Worm (Caenorhabditis elegans): ENCODE results near the gene C17H12.2.

C17H12.2 gene

DNA sequence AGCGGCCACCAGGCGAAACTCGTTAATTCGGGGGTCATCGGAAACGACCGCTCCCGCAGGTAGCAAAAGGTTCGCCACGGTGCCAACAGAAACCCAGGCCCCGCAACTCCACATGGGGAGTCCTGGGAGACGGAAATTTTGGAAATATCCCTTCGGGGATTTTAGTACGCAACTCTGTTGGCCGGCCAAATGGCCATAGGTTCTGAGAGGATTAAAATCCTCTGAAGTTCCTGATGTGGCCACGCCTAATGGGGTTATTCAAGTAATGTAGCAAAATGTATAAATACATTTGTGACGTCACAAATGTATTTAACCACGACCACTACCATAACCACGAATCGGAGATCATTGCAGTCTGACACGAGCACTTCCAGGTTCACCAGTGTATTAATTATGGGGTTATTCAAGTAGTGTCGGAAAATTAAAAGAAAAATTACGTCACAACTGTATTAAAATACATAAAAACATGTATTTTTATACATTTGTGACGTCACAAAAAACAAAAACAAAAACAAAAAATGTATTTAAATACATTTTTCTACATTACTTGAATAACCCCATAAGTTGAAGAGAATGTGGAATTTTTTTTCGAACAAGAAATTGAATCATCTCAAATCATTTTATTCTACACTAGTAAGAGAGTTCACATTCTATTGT, 3.1 kb upstream of the C17H12.2 start:
- no peak for TF ChIP-seq med-1 (GFP tag; optimal IDR thresholded peaks at IDR 0.05; ENCODE audit: insufficient read depth)
- no peak for TF ChIP-seq ref-1 (GFP tag; conservative IDR thresholded peaks at IDR 0.05)
- TF ChIP-seq cog-1 (tag; optimal IDR thresholded peaks at IDR 0.05): no peak
- no peak for TF ChIP-seq ztf-29 (GFP tag; IDR thresholded peaks at IDR 0.05)
- no peak for TF ChIP-seq T22C8.4 (GFP tag; IDR thresholded peaks at IDR 0.05)
- TF ChIP-seq flt-1 (GFP tag; IDR thresholded peaks at IDR 0.05): no peak
- TF ChIP-seq tab-1 (GFP tag; IDR thresholded peaks at IDR 0.05): no peak
- no peak for TF ChIP-seq klf-2 (GFP tag; conservative IDR thresholded peaks at IDR 0.05)
- no peak for TF ChIP-seq ztf-23 (GFP tag; IDR thresholded peaks at IDR 0.05)

DNA sequence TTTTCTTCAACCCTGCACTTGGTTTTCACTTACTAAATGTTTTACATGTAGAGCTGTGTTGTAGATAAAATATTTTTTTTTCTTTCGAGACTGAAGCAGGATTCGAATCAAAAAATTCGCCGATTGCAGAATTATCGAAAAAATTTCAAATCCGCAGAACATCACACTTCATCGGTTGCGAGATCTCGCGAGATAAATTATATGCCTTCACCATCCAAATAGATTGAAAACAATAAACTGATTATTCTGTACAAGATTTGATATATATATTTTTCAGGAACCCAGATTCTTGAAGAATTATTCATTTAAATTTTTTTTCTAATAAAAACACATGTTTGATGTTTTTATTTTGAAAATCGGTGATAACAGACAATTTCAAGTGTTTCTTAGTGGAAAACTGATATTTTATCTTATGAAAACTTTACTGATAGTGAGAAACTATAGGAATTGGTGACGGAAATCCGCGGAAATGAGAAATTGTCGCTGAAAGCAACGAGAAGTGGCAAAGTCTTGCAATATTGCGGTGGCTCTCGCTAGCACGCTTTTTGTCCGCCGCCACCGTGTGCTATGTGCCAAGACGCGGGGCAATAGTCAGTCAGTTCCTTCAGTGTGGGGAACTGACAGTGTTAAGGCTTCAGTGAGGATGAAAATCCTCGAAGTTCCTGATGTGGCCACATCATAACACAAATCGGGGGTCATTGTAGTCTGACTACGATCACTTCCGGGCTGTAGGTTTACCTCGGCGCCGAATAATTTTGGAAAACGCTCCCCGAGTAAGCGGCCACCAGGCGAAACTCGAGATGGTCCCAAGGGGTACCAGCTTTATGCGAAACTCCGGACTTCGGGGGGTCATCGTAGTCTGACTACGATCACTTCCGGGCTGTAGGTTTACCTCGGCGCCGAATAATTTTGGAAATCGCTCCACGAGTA, 2.4 kb upstream of the C17H12.2 start:
- no peak for TF ChIP-seq ztf-23 (GFP tag; IDR thresholded peaks at IDR 0.05)
- TF ChIP-seq klf-2 (GFP tag; conservative IDR thresholded peaks at IDR 0.05): no peak
- no peak for TF ChIP-seq T22C8.4 (GFP tag; IDR thresholded peaks at IDR 0.05)
- TF ChIP-seq cog-1 (tag; optimal IDR thresholded peaks at IDR 0.05): no peak

DNA sequence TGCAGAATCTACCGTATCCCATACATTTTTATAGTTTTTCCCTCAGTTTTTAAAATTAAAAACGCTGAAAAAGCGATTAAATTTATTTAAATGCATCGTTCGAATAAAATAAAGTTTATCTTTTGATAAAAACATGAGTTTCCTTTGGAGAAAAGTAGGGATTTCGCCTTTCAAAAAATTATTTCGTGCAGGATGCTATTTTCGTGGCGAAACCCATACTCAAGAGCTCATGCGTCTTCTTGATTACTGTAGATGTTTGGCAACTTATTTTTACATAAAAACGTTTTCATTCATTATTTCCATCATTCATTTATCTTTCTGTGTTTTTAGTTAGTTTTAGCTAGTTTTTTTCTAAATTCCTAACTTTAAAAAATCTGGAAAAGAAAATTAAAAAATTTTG, 338 bp downstream of the C17H12.2 start:
- TF ChIP-seq tab-1 (GFP tag; IDR thresholded peaks at IDR 0.05) (no peak), T22C8.4 (GFP tag; IDR thresholded peaks at IDR 0.05) (no peak), klf-2 (GFP tag; conservative IDR thresholded peaks at IDR 0.05) (no peak), flt-1 (GFP tag; IDR thresholded peaks at IDR 0.05) (no peak), cog-1 (tag; optimal IDR thresholded peaks at IDR 0.05) (no peak), med-1 (GFP tag; optimal IDR thresholded peaks at IDR 0.05; ENCODE audit: insufficient read depth) (no peak), ztf-23 (GFP tag; IDR thresholded peaks at IDR 0.05) (no peak), ref-1 (GFP tag; conservative IDR thresholded peaks at IDR 0.05) (no peak), ztf-29 (GFP tag; IDR thresholded peaks at IDR 0.05) (no peak)

DNA sequence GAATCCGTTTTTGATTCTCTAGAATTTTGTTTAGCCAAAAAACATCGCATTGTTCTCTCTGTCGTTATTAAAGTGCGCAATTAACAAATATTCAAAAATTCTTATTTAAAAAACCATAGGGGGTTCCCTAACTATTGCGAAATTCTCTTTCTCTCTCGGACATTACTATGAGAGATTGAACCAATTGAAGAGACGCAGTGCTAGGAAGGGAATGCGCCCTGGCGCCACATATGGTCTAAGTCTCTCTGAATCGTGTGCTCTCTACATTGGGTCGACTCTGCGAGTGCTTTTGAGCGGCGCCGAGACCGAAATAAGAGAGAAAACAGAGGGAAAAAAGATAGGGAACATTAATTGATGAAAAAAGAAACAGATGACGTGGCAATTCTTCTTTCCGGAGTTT, 4.4 kb downstream of the C17H12.2 start:
- TF ChIP-seq T22C8.4 (GFP tag; IDR thresholded peaks at IDR 0.05): no peak
- TF ChIP-seq cog-1 (tag; optimal IDR thresholded peaks at IDR 0.05): no peak
- no peak for TF ChIP-seq med-1 (GFP tag; optimal IDR thresholded peaks at IDR 0.05; ENCODE audit: insufficient read depth)
- TF ChIP-seq tab-1 (GFP tag; IDR thresholded peaks at IDR 0.05): no peak
- TF ChIP-seq ztf-23 (GFP tag; IDR thresholded peaks at IDR 0.05): no peak
- no peak for TF ChIP-seq ztf-29 (GFP tag; IDR thresholded peaks at IDR 0.05)
- TF ChIP-seq flt-1 (GFP tag; IDR thresholded peaks at IDR 0.05): no peak
- TF ChIP-seq klf-2 (GFP tag; conservative IDR thresholded peaks at IDR 0.05): no peak
- no peak for TF ChIP-seq ref-1 (GFP tag; conservative IDR thresholded peaks at IDR 0.05)

DNA sequence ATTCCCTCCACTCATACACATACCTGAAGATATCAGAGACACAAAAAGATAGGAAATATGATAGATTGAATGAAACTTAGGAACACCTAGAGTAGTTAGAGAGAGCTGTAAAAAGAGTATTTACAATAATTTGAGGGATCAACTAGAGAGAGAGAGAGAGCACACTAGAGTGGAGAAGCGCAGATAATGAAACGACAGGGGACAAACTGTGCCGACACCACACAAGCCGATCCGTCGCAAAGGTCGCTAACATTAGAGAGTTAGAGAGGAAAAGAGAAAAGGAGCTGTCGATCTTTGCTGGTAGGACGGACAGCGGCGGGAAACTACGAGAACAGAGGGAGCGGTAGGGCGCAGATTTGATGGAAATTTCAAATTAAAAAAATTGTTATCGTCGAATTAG, 5.1 kb downstream of the C17H12.2 start, which contains the start of gene dyci-1:
Gene dyci-1 (minus strand): TSS at position 122 of the 400 bp plus-strand sequence.
- TF ChIP-seq med-1 (GFP tag; optimal IDR thresholded peaks at IDR 0.05; ENCODE audit: insufficient read depth) (no peak), ref-1 (GFP tag; conservative IDR thresholded peaks at IDR 0.05) (no peak), T22C8.4 (GFP tag; IDR thresholded peaks at IDR 0.05) (no peak), tab-1 (GFP tag; IDR thresholded peaks at IDR 0.05) (no peak), ztf-29 (GFP tag; IDR thresholded peaks at IDR 0.05) (no peak), klf-2 (GFP tag; conservative IDR thresholded peaks at IDR 0.05) (no peak), flt-1 (GFP tag; IDR thresholded peaks at IDR 0.05) (no peak), cog-1 (tag; optimal IDR thresholded peaks at IDR 0.05) (no peak), ztf-23 (GFP tag; IDR thresholded peaks at IDR 0.05) (no peak)

DNA sequence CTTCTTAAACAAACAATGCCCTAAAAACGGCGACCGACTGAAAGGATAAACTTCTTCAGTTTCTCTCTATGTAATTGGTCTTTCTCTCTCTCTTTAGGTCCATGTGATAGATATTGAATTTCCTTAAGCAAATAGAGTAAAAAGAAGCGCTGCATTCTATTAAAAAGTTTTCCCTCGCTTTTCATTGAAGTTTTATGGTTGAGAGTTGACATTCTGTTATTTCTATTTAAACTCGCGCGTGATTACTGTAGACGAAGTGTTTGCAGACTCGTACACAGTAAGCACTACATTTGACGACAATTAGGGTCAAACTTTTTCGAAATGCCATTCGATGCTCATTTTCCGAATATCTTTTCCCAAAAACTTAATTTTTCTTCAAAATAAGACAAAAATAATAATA, 13.1 kb downstream of the C17H12.2 start:
- TF ChIP-seq med-1 (GFP tag; optimal IDR thresholded peaks at IDR 0.05; ENCODE audit: insufficient read depth) (no peak), T22C8.4 (GFP tag; IDR thresholded peaks at IDR 0.05) (no peak), ztf-23 (GFP tag; IDR thresholded peaks at IDR 0.05) (no peak), ref-1 (GFP tag; conservative IDR thresholded peaks at IDR 0.05) (no peak), cog-1 (tag; optimal IDR thresholded peaks at IDR 0.05) (no peak), klf-2 (GFP tag; conservative IDR thresholded peaks at IDR 0.05) (no peak), tab-1 (GFP tag; IDR thresholded peaks at IDR 0.05) (no peak), ztf-29 (GFP tag; IDR thresholded peaks at IDR 0.05) (no peak), flt-1 (GFP tag; IDR thresholded peaks at IDR 0.05) (no peak)

DNA sequence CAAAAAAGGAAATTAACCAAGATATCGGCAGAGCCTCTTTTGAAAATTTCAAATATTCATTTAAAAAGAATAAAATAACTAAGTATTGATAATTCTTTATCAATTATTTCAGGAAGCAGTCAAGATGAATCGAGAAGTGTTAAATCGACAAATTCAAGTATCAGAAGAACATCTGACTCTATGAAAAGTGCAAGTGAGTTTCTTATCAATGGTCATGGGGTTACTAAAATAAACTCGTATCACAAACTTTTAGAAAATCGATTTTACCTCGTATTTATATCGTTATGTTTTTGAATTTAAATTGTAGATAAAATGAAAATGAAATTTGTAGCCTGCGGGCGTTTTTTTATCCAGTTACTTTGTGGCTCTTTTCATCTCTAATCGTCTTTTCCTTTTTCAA, 18.7 kb downstream of the C17H12.2 start:
- no peak for TF ChIP-seq ztf-23 (GFP tag; IDR thresholded peaks at IDR 0.05)
- no peak for TF ChIP-seq flt-1 (GFP tag; IDR thresholded peaks at IDR 0.05)
- no peak for TF ChIP-seq T22C8.4 (GFP tag; IDR thresholded peaks at IDR 0.05)
- no peak for TF ChIP-seq ztf-29 (GFP tag; IDR thresholded peaks at IDR 0.05)
- TF ChIP-seq tab-1 (GFP tag; IDR thresholded peaks at IDR 0.05): no peak
- no peak for TF ChIP-seq med-1 (GFP tag; optimal IDR thresholded peaks at IDR 0.05; ENCODE audit: insufficient read depth)
- no peak for TF ChIP-seq ref-1 (GFP tag; conservative IDR thresholded peaks at IDR 0.05)
- no peak for TF ChIP-seq klf-2 (GFP tag; conservative IDR thresholded peaks at IDR 0.05)

DNA sequence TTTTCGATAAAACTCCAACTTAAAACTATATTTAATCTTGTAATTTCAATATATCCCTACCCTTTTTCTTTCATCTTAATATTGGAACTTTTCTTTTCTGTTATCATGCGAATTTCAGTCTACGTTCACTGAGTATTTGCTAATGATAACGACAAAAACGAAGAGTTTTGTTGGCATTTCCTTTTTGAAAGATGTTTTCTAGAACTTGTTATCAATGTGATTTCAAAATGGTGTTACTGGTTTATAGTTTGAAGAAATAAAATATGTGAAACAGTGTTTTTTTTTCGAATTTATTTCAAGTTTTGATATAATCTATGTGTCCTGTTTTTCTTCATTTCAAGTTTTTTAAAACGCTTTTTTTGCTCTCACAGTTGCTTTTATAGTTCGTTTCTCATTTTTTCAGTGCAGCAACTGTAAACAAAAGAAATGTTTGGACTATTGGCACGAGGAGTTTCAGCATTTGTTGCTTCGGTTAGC, 19.8 kb downstream of the C17H12.2 start, which contains the start of gene anat-1:
Gene anat-1 (plus strand): TSS at position 427 of the 477 bp plus-strand sequence.
- no peak for TF ChIP-seq ztf-23 (GFP tag; IDR thresholded peaks at IDR 0.05)
- no peak for TF ChIP-seq flt-1 (GFP tag; IDR thresholded peaks at IDR 0.05)
- no peak for TF ChIP-seq med-1 (GFP tag; optimal IDR thresholded peaks at IDR 0.05; ENCODE audit: insufficient read depth)
- TF ChIP-seq klf-2 (GFP tag; conservative IDR thresholded peaks at IDR 0.05): no peak
- no peak for TF ChIP-seq ref-1 (GFP tag; conservative IDR thresholded peaks at IDR 0.05)
- TF ChIP-seq tab-1 (GFP tag; IDR thresholded peaks at IDR 0.05): no peak
- TF ChIP-seq T22C8.4 (GFP tag; IDR thresholded peaks at IDR 0.05): no peak
- TF ChIP-seq ztf-29 (GFP tag; IDR thresholded peaks at IDR 0.05): no peak
- no peak for TF ChIP-seq cog-1 (tag; optimal IDR thresholded peaks at IDR 0.05)

DNA sequence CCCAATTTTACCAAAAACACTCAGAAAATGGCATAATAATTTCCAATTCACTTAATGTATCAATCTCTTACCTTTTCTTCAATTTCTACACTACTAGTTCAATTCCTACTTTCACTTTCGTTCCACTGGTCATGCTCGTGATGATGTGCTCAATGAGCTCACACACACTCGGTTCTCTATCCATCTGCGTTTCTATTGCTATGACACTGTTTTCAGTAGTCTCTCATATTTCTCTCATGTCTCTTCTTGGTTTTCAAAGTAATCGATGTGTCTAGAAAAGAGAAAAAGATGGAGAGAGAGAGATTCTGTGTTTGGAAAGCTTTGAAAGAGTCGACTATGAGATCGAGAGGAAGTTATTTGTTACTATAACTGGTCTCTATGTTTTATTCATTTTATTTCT, 23.0 kb downstream of the C17H12.2 start:
- no peak for TF ChIP-seq ztf-23 (GFP tag; IDR thresholded peaks at IDR 0.05)
- TF ChIP-seq klf-2 (GFP tag; conservative IDR thresholded peaks at IDR 0.05): no peak
- no peak for TF ChIP-seq tab-1 (GFP tag; IDR thresholded peaks at IDR 0.05)
- TF ChIP-seq ref-1 (GFP tag; conservative IDR thresholded peaks at IDR 0.05): no peak
- no peak for TF ChIP-seq T22C8.4 (GFP tag; IDR thresholded peaks at IDR 0.05)
- TF ChIP-seq ztf-29 (GFP tag; IDR thresholded peaks at IDR 0.05): no peak
- TF ChIP-seq cog-1 (tag; optimal IDR thresholded peaks at IDR 0.05): no peak
- no peak for TF ChIP-seq flt-1 (GFP tag; IDR thresholded peaks at IDR 0.05)
- TF ChIP-seq med-1 (GFP tag; optimal IDR thresholded peaks at IDR 0.05; ENCODE audit: insufficient read depth): no peak

Data from whole organism, midembryonic.